Worm (Caenorhabditis elegans) whole organism, early embryonic: Measurements from ENCODE around the gene asp-4.

ENCODE experiments used
- hnd-1 ChIP-seq: sonication (generic microtip); optimal IDR thresholded peaks from 2 replicates; lab custom pipeline; 2016; ENCODE audit warnings: missing genetic modification characterization, missing compliant biosample characterization
- scrt-1 ChIP-seq: fragments of 200-800 bp; sonication (Bioruptor generic); IDR thresholded peaks from 2 replicates; pipeline ENCODE4 v1.3.6; 2022; ENCODE audit warnings: missing genetic modification characterization, missing compliant biosample characterization

DNA sequence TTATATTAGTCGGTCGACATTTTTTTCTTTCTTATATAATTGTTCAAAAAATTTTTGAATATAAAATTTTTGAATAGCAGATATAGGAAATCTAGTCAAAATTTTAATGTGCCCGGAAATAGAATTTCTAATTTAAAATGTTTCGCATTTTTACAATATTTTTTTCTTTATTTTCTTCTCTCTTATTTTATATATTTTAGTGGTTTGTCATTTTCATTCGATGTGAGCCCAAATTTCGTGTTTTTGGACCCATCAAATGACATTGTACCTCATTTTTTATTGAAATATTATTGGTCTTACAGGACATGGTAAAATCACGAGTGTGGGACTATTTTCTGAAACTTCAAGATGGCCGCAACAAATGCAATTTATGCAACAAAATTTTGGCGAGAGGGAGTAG is 40.9 kb upstream of the asp-4 start, which contains the start of gene K09A11.1:
- TF ChIP-seq hnd-1 (tag; lab: Kevin White, UChicago) (no peak), scrt-1 (GFP tag; lab: Robert Waterston, UW) (no peak)
